Worm (Caenorhabditis elegans) whole organism, late embryonic: Measurements from ENCODE around the gene scb-1.
A peak's percentile ranks its signal among the peaks of the same experiment; 100 is the strongest.

Experiments
- C38D4.7 ChIP-seq: fragments of 200-800 bp; sonication (Bioruptor generic); optimal IDR thresholded peaks from 2 replicates; lab custom pipeline; 2018; ENCODE audit warnings: mild to moderate bottlenecking, missing genetic modification characterization, moderate library complexity, missing compliant biosample characterization
- K02D7.2 ChIP-seq: sonication (generic microtip); optimal IDR thresholded peaks from 2 replicates; lab custom pipeline; 2017; ENCODE audit warnings: mild to moderate bottlenecking, missing genetic modification characterization, missing compliant biosample characterization
- K09A11.1 ChIP-seq: sonication (generic microtip); optimal IDR thresholded peaks from 2 replicates; lab custom pipeline; 2017; ENCODE audit warnings: antibody characterized with exemption, mild to moderate bottlenecking, missing genetic modification characterization, missing compliant biosample characterization; ENCODE audit not compliant: insufficient read depth
- T23F11.4 ChIP-seq: fragments of 200-800 bp; sonication (Bioruptor generic); optimal IDR thresholded peaks from 2 replicates; lab custom pipeline; 2018; ENCODE audit warnings: mild to moderate bottlenecking, missing genetic modification characterization, missing compliant biosample characterization
- Y22D7AL.16 ChIP-seq: sonication (generic microtip); optimal IDR thresholded peaks from 2 replicates; lab custom pipeline; 2016; ENCODE audit warnings: missing genetic modification characterization, missing compliant biosample characterization
- ahr-1 ChIP-seq: sonication (generic microtip); optimal IDR thresholded peaks from 2 replicates; lab custom pipeline; 2016; ENCODE audit warnings: missing genetic modification characterization, missing compliant biosample characterization
- ceh-14 ChIP-seq: sonication (generic microtip); optimal IDR thresholded peaks from 2 replicates; lab custom pipeline; 2016; ENCODE audit warnings: missing genotype, missing genetic modification characterization, missing compliant biosample characterization
- ceh-18 ChIP-seq: sonication (generic microtip); optimal IDR thresholded peaks from 2 replicates; lab custom pipeline; 2016; ENCODE audit warnings: missing genetic modification characterization, missing compliant biosample characterization
- ceh-19 ChIP-seq: fragments of 200-800 bp; sonication (Bioruptor generic); optimal IDR thresholded peaks from 2 replicates; lab custom pipeline; 2018; ENCODE audit warnings: mild to moderate bottlenecking, missing genetic modification characterization, missing compliant biosample characterization
- ceh-22 ChIP-seq: sonication (generic microtip); optimal IDR thresholded peaks from 2 replicates; lab custom pipeline; 2017; ENCODE audit warnings: missing biosample characterization, missing genetic modification characterization
- ceh-24 ChIP-seq: sonication (generic microtip); optimal IDR thresholded peaks from 2 replicates; lab custom pipeline; 2016; ENCODE audit warnings: mild to moderate bottlenecking, missing genetic modification characterization, missing compliant biosample characterization
- ceh-31 ChIP-seq: sonication (generic microtip); optimal IDR thresholded peaks from 2 replicates; lab custom pipeline; 2016; ENCODE audit warnings: missing genetic modification characterization, missing compliant biosample characterization
- ceh-34 ChIP-seq: sonication (generic microtip); optimal IDR thresholded peaks from 2 replicates; lab custom pipeline; 2016; ENCODE audit warnings: mild to moderate bottlenecking, missing genetic modification characterization, missing compliant biosample characterization
- ceh-45 ChIP-seq: fragments of 200-800 bp; sonication (Bioruptor generic); IDR thresholded peaks from 2 replicates; pipeline ENCODE4 v1.3.6; 2022; ENCODE audit warnings: missing genetic modification reagents, missing genetic modification characterization, missing compliant biosample characterization
- ceh-48 ChIP-seq: sonication (generic microtip); optimal IDR thresholded peaks from 2 replicates; lab custom pipeline; 2016; ENCODE audit warnings: missing genetic modification characterization, inconsistent platforms, missing compliant biosample characterization
- ceh-9 ChIP-seq: sonication (generic microtip); optimal IDR thresholded peaks from 2 replicates; lab custom pipeline; 2016; ENCODE audit warnings: mild to moderate bottlenecking, missing genetic modification characterization, inconsistent platforms, missing compliant biosample characterization
- che-1 ChIP-seq: sonication (generic microtip); optimal IDR thresholded peaks from 2 replicates; lab custom pipeline; 2016; ENCODE audit warnings: mild to moderate bottlenecking, missing genetic modification characterization, missing compliant biosample characterization
- dmd-4 ChIP-seq: sonication (generic microtip); optimal IDR thresholded peaks from 2 replicates; lab custom pipeline; 2016; ENCODE audit warnings: borderline replicate concordance, missing genetic modification characterization, missing compliant biosample characterization
- dve-1 ChIP-seq: sonication (generic microtip); optimal IDR thresholded peaks from 2 replicates; lab custom pipeline; 2017; ENCODE audit warnings: antibody characterized with exemption, mild to moderate bottlenecking, missing genetic modification characterization, missing compliant biosample characterization
- eyg-1 ChIP-seq: sonication (generic microtip); optimal IDR thresholded peaks from 2 replicates; lab custom pipeline; 2016; ENCODE audit warnings: missing genotype, missing genetic modification characterization, missing compliant biosample characterization
- fkh-10 ChIP-seq: fragments of 150-350 bp; optimal IDR thresholded peaks from 2 replicates; lab custom pipeline; 2014; ENCODE audit warnings: missing biosample characterization, missing genetic modification reagents, missing genetic modification characterization
- fkh-6 ChIP-seq: sonication (generic microtip); optimal IDR thresholded peaks from 2 replicates; lab custom pipeline; 2016; ENCODE audit warnings: missing genetic modification characterization, missing compliant biosample characterization
- hlh-13 ChIP-seq: fragments of 200-800 bp; sonication (Bioruptor generic); optimal IDR thresholded peaks from 2 replicates; lab custom pipeline; 2018; ENCODE audit warnings: mild to moderate bottlenecking, missing genetic modification characterization, missing compliant biosample characterization
- hlh-15 ChIP-seq: sonication (generic microtip); optimal IDR thresholded peaks from 2 replicates; lab custom pipeline; 2016; ENCODE audit warnings: missing genetic modification characterization, missing compliant biosample characterization
- hlh-30 ChIP-seq: sonication (generic microtip); optimal IDR thresholded peaks from 2 replicates; lab custom pipeline; 2017; ENCODE audit warnings: antibody characterized with exemption, missing genetic modification characterization, missing compliant biosample characterization; ENCODE audit not compliant: insufficient read depth
- hlh-6 ChIP-seq: sonication (generic microtip); optimal IDR thresholded peaks from 2 replicates; lab custom pipeline; 2016; ENCODE audit warnings: missing genotype, missing genetic modification characterization, missing compliant biosample characterization
- hlh-8 ChIP-seq: sonication (generic microtip); optimal IDR thresholded peaks from 2 replicates; lab custom pipeline; 2016; ENCODE audit warnings: missing genotype, missing genetic modification characterization, missing compliant biosample characterization
- madf-2 ChIP-seq: sonication (generic microtip); optimal IDR thresholded peaks from 2 replicates; lab custom pipeline; 2017; ENCODE audit warnings: missing genetic modification characterization, missing compliant biosample characterization
- nfya-1 ChIP-seq: sonication (generic microtip); optimal IDR thresholded peaks from 2 replicates; lab custom pipeline; 2017; ENCODE audit warnings: missing genetic modification characterization, mild to moderate bottlenecking, missing compliant biosample characterization, antibody characterized with exemption, moderate library complexity
- nhr-11 ChIP-seq: fragments of 150-350 bp; optimal IDR thresholded peaks from 2 replicates; lab custom pipeline; 2014; ENCODE audit warnings: missing biosample characterization, missing genetic modification characterization
- nhr-232 ChIP-seq: sonication (generic microtip); optimal IDR thresholded peaks from 2 replicates; lab custom pipeline; 2016; ENCODE audit warnings: missing genetic modification characterization, missing compliant biosample characterization
- npax-4 ChIP-seq: sonication (generic microtip); optimal IDR thresholded peaks from 2 replicates; lab custom pipeline; 2016; ENCODE audit warnings: missing genetic modification characterization, missing compliant biosample characterization
- odd-2 ChIP-seq: sonication (generic microtip); optimal IDR thresholded peaks from 2 replicates; lab custom pipeline; 2017; ENCODE audit warnings: antibody characterized with exemption, mild to moderate bottlenecking, missing genetic modification characterization, missing compliant biosample characterization
- pag-3 ChIP-seq: sonication (generic microtip); optimal IDR thresholded peaks from 2 replicates; lab custom pipeline; 2016; ENCODE audit warnings: missing compliant biosample characterization, missing genetic modification characterization, borderline replicate concordance
- pat-9 ChIP-seq: fragments of 200-800 bp; sonication (Bioruptor generic); optimal IDR thresholded peaks from 2 replicates; lab custom pipeline; 2018; ENCODE audit warnings: mild to moderate bottlenecking, missing genetic modification characterization, moderate library complexity, missing compliant biosample characterization
- pqm-1 ChIP-seq: sonication (generic microtip); optimal IDR thresholded peaks from 2 replicates; lab custom pipeline; 2016; ENCODE audit warnings: missing genetic modification characterization, missing compliant biosample characterization
- pros-1 ChIP-seq: fragments of 150-350 bp; optimal IDR thresholded peaks from 2 replicates; lab custom pipeline; 2014; ENCODE audit warnings: missing biosample characterization, missing genetic modification reagents, missing genetic modification characterization
- ref-2 ChIP-seq: sonication (generic microtip); optimal IDR thresholded peaks from 2 replicates; lab custom pipeline; 2016; ENCODE audit warnings: missing genetic modification characterization, missing compliant biosample characterization
- rnt-1 ChIP-seq: sonication (generic microtip); optimal IDR thresholded peaks from 2 replicates; lab custom pipeline; 2016; ENCODE audit warnings: missing genetic modification characterization, missing compliant biosample characterization
- sdc-2 ChIP-seq: sonication (generic microtip); optimal IDR thresholded peaks from 2 replicates; lab custom pipeline; 2016; ENCODE audit warnings: missing genotype, missing genetic modification characterization, missing compliant biosample characterization
- sox-2 ChIP-seq: fragments of 200-800 bp; sonication (Bioruptor generic); IDR thresholded peaks from 2 replicates; pipeline ENCODE4 v1.3.6; 2022; ENCODE audit warnings: missing genetic modification reagents, missing genetic modification characterization, missing compliant biosample characterization
- sox-4 ChIP-seq: sonication (generic microtip); optimal IDR thresholded peaks from 2 replicates; lab custom pipeline; 2017; ENCODE audit warnings: mild to moderate bottlenecking, missing genetic modification characterization, inconsistent platforms, missing compliant biosample characterization
- syd-9 ChIP-seq: sonication (generic microtip); optimal IDR thresholded peaks from 2 replicates; lab custom pipeline; 2016; ENCODE audit warnings: mild to moderate bottlenecking, missing genetic modification characterization, moderate library complexity, missing compliant biosample characterization
- tbx-2 ChIP-seq: sonication (generic microtip); optimal IDR thresholded peaks from 2 replicates; lab custom pipeline; 2016; ENCODE audit warnings: missing genetic modification characterization, missing compliant biosample characterization
- tbx-7 ChIP-seq: sonication (generic microtip); optimal IDR thresholded peaks from 2 replicates; lab custom pipeline; 2016; ENCODE audit warnings: missing genotype, missing genetic modification characterization, missing compliant biosample characterization
- unc-42 ChIP-seq: sonication (generic microtip); optimal IDR thresholded peaks from 2 replicates; lab custom pipeline; 2016; ENCODE audit warnings: missing genotype, missing genetic modification characterization, missing compliant biosample characterization
- unc-55 ChIP-seq: sonication (generic microtip); optimal IDR thresholded peaks from 2 replicates; lab custom pipeline; 2017; ENCODE audit warnings: missing biosample characterization, missing genetic modification reagents, missing genetic modification characterization
- unc-86 ChIP-seq: sonication (generic microtip); optimal IDR thresholded peaks from 2 replicates; lab custom pipeline; 2016; ENCODE audit warnings: missing genetic modification characterization, missing compliant biosample characterization
- ztf-16 ChIP-seq: sonication (generic microtip); optimal IDR thresholded peaks from 2 replicates; lab custom pipeline; 2017; ENCODE audit warnings: missing genetic modification characterization, missing compliant biosample characterization

scb-1 gene

ce11 chrV:11113607-11114006, 5.9 kb downstream of the scb-1 start, which contains the start of gene math-33:
Gene math-33 (plus strand): TSS chrV:11113907.
- TF ChIP-seq tbx-7 (tag; lab: Kevin White, UChicago) (no peak), ceh-22 (tag; lab: Kevin White, UChicago) (no peak)
- TF ChIP-seq, all 69 proteins: peak for 0

ce11 chrV:11113041-11113574, 6.4 kb downstream of the scb-1 start, which contains the start of gene erfa-3:
Gene erfa-3 (minus strand): TSS chrV:11113091.
- TF ChIP-seq syd-9 (peak; percentile 73), odd-2 (tag; lab: Kevin White, UChicago) (peak; percentile 68), ztf-16 (tag; lab: Kevin White, UChicago) (peak; percentile 63), che-1 (tag; lab: Kevin White, UChicago) (peak; percentile 65), ceh-9 (no peak), C38D4.7 (peak; percentile 71), ceh-45 (GFP tag; lab: Robert Waterston, UW) (peak; percentile 24; the same call in 1 of the 2 replicates), ahr-1 (tag; lab: Kevin White, UChicago) (peak; percentile 57), nfya-1 (peak; percentile 73), sox-2 (GFP tag; lab: Robert Waterston, UW) (peak; percentile 45; the same call in 1 of the 2 replicates), pqm-1 (no peak), madf-2 (peak; percentile 67), sox-4 (peak; percentile 72), eyg-1 (tag; lab: Kevin White, UChicago) (no peak), pros-1 (tag; lab: Kevin White, UChicago) (no peak), sdc-2 (peak; percentile 60), npax-4 (peak; percentile 45), tbx-2 (tag; lab: Kevin White, UChicago) (peak; percentile 88), ceh-34 (tag; lab: Kevin White, UChicago) (peak; percentile 84), unc-42 (tag; lab: Kevin White, UChicago) (no peak), T23F11.4 (GFP tag; lab: Kevin White, UChicago) (peak; percentile 71), unc-55 (GFP tag; lab: Kevin White, UChicago) (no peak), nhr-11 (no peak), dmd-4 (tag; lab: Kevin White, UChicago) (peak; percentile 32), dve-1 (no peak), fkh-10 (GFP tag; lab: Kevin White, UChicago) (no peak), hlh-30 (tag; lab: Kevin White, UChicago) (peak; percentile 49), ceh-18 (tag; lab: Kevin White, UChicago) (peak; percentile 52), K09A11.1 (tag; lab: Kevin White, UChicago) (peak; percentile 87), hlh-15 (tag; lab: Kevin White, UChicago) (peak; percentile 75), ceh-24 (tag; lab: Kevin White, UChicago) (peak; percentile 51), hlh-8 (tag; lab: Kevin White, UChicago) (peak; percentile 68), pag-3 (tag; lab: Kevin White, UChicago) (no peak), hlh-13 (GFP tag; lab: Kevin White, UChicago) (peak; percentile 18), pat-9 (peak; percentile 75), Y22D7AL.16 (peak; percentile 52), nhr-232 (tag; lab: Kevin White, UChicago) (peak; percentile 62), K02D7.2 (peak; percentile 73), ceh-19 (peak; percentile 82), ceh-48 (tag; lab: Kevin White, UChicago) (peak; percentile 51), rnt-1 (tag; lab: Kevin White, UChicago) (peak; percentile 69), ceh-14 (tag; lab: Kevin White, UChicago) (peak; percentile 91), ceh-31 (tag; lab: Kevin White, UChicago) (peak; percentile 70), hlh-6 (tag; lab: Kevin White, UChicago) (peak; percentile 72), tbx-7 (tag; lab: Kevin White, UChicago) (peak; percentile 44), unc-86 (peak; percentile 74), ceh-22 (tag; lab: Kevin White, UChicago) (no peak), fkh-6 (tag; lab: Kevin White, UChicago) (peak; percentile 73), ref-2 (tag; lab: Kevin White, UChicago) (peak; percentile 84)
